Worm (Caenorhabditis elegans) whole organism, mixed stage, embryonic: ENCODE data around the gene C14C11.7.

Experiments used
- M03D4.4 ChIP-seq: sonication (generic microtip); optimal IDR thresholded peaks from 2 replicates; lab custom pipeline; 2017; ENCODE audit warnings: mild to moderate bottlenecking, missing genetic modification characterization, missing compliant biosample characterization
- bed-3 ChIP-seq: fragments of 200-800 bp; sonication (Bioruptor generic); optimal IDR thresholded peaks from 3 replicates; lab custom pipeline; 2018; ENCODE audit warnings: mild to moderate bottlenecking, missing genetic modification characterization, moderate library complexity, missing compliant biosample characterization
- blmp-1 ChIP-seq: fragments of 150-350 bp; optimal IDR thresholded peaks from 2 replicates; lab custom pipeline; 2014; ENCODE audit warnings: missing biosample characterization, missing genetic modification characterization
- ceh-39 ChIP-seq: fragments of 150-350 bp; optimal IDR thresholded peaks from 2 replicates; lab custom pipeline; 2014; ENCODE audit warnings: missing biosample characterization, missing genetic modification characterization
- ceh-43 ChIP-seq: fragments of 200-800 bp; sonication (Bioruptor generic); optimal IDR thresholded peaks from 2 replicates; lab custom pipeline; 2018; ENCODE audit warnings: mild to moderate bottlenecking, missing genetic modification characterization, moderate library complexity, missing compliant biosample characterization
- ceh-83 ChIP-seq: fragments of 200-800 bp; sonication (Bioruptor generic); optimal IDR thresholded peaks from 2 replicates; lab custom pipeline; 2018; ENCODE audit warnings: mild to moderate bottlenecking, missing genetic modification characterization, missing compliant biosample characterization
- ces-1 ChIP-seq: fragments of 150-350 bp; optimal IDR thresholded peaks from 2 replicates; lab custom pipeline; 2014; ENCODE audit warnings: missing biosample characterization, missing genetic modification reagents, missing genetic modification characterization
- cnd-1 ChIP-seq: fragments of 200-800 bp; sonication (Bioruptor generic); optimal IDR thresholded peaks from 2 replicates; lab custom pipeline; 2018; ENCODE audit warnings: mild to moderate bottlenecking, missing genetic modification characterization, missing compliant biosample characterization
- drap-1 ChIP-seq: fragments of 200-800 bp; sonication (Bioruptor generic); optimal IDR thresholded peaks from 3 replicates; lab custom pipeline; 2018; ENCODE audit warnings: mild to moderate bottlenecking, missing genetic modification characterization, missing compliant biosample characterization
- elt-1 ChIP-seq: sonication (generic microtip); optimal IDR thresholded peaks from 2 replicates; lab custom pipeline; 2017; ENCODE audit warnings: missing genetic modification characterization, mild to moderate bottlenecking, missing compliant biosample characterization, antibody characterized with exemption, moderate library complexity, borderline replicate concordance; ENCODE audit not compliant: insufficient read depth
- elt-3 ChIP-seq: fragments of 150-350 bp; optimal IDR thresholded peaks from 2 replicates; lab custom pipeline; 2014; ENCODE audit warnings: missing biosample characterization, missing genetic modification characterization
- flh-1 ChIP-seq: fragments of 200-800 bp; sonication (Bioruptor generic); optimal IDR thresholded peaks from 2 replicates; lab custom pipeline; 2018; ENCODE audit warnings: mild to moderate bottlenecking, missing genetic modification characterization, moderate library complexity, missing compliant biosample characterization
- hlh-1 ChIP-seq: fragments of 150-350 bp; optimal IDR thresholded peaks from 2 replicates; lab custom pipeline; 2014; ENCODE audit warnings: missing biosample characterization, missing genetic modification reagents, missing genetic modification characterization
- lin-13 ChIP-seq: fragments of 150-350 bp; optimal IDR thresholded peaks from 2 replicates; lab custom pipeline; 2014; ENCODE audit warnings: missing biosample characterization, missing genetic modification characterization
- lin-32 ChIP-seq: fragments of 200-800 bp; sonication (Bioruptor generic); optimal IDR thresholded peaks from 2 replicates; lab custom pipeline; 2018; ENCODE audit warnings: mild to moderate bottlenecking, missing genetic modification characterization, missing compliant biosample characterization
- lsy-2 ChIP-seq: fragments of 150-350 bp; optimal IDR thresholded peaks from 2 replicates; lab custom pipeline; 2014; ENCODE audit warnings: missing biosample characterization, missing genetic modification characterization
- mab-5 ChIP-seq: fragments of 150-350 bp; optimal IDR thresholded peaks from 2 replicates; lab custom pipeline; 2014; ENCODE audit warnings: missing biosample characterization, missing genetic modification characterization
- mep-1 ChIP-seq: fragments of 150-350 bp; optimal IDR thresholded peaks from 2 replicates; lab custom pipeline; 2017; ENCODE audit warnings: missing biosample characterization, missing genetic modification reagents, missing genetic modification characterization, inconsistent platforms
- mls-2 ChIP-seq: sonication (generic microtip); optimal IDR thresholded peaks from 2 replicates; lab custom pipeline; 2016; ENCODE audit warnings: mild to moderate bottlenecking, missing genetic modification characterization, moderate library complexity, missing compliant biosample characterization
- nhr-12 ChIP-seq: fragments of 150-350 bp; optimal IDR thresholded peaks from 2 replicates; lab custom pipeline; 2014; ENCODE audit warnings: missing biosample characterization, missing genetic modification characterization
- nhr-2 ChIP-seq: fragments of 150-350 bp; optimal IDR thresholded peaks from 2 replicates; lab custom pipeline; 2014; ENCODE audit warnings: missing biosample characterization, missing genetic modification characterization
- nhr-237 ChIP-seq: fragments of 150-350 bp; optimal IDR thresholded peaks from 2 replicates; lab custom pipeline; 2014; ENCODE audit warnings: missing biosample characterization, missing genetic modification characterization
- nhr-28 ChIP-seq: fragments of 150-350 bp; optimal IDR thresholded peaks from 2 replicates; lab custom pipeline; 2014; ENCODE audit warnings: missing biosample characterization, missing genetic modification characterization
- nhr-76 ChIP-seq: sonication (generic microtip); optimal IDR thresholded peaks from 2 replicates; lab custom pipeline; 2017; ENCODE audit warnings: missing biosample characterization, missing genetic modification characterization
- pha-4 ChIP-seq: fragments of 150-350 bp; optimal IDR thresholded peaks from 2 replicates; lab custom pipeline; 2018; ENCODE audit warnings: missing biosample characterization, missing genetic modification reagents, missing genetic modification characterization
- sem-2 ChIP-seq: fragments of 200-800 bp; sonication (Bioruptor generic); optimal IDR thresholded peaks from 2 replicates; lab custom pipeline; 2018; ENCODE audit warnings: mild to moderate bottlenecking, missing genetic modification characterization, missing compliant biosample characterization
- snpc-4 ChIP-seq: fragments of 150-350 bp; optimal IDR thresholded peaks from 2 replicates; lab custom pipeline; 2014; ENCODE audit warnings: missing biosample characterization, missing genetic modification characterization
- sptf-1 ChIP-seq: sonication (generic microtip); optimal IDR thresholded peaks from 2 replicates; lab custom pipeline; 2017; ENCODE audit warnings: mild to moderate bottlenecking, missing genetic modification characterization, moderate library complexity, missing compliant biosample characterization
- tbx-8 ChIP-seq: fragments of 200-800 bp; sonication (Bioruptor generic); optimal IDR thresholded peaks from 2 replicates; lab custom pipeline; 2018; ENCODE audit warnings: mild to moderate bottlenecking, missing genetic modification characterization, moderate library complexity, missing compliant biosample characterization
- unc-120 ChIP-seq: sonication (generic microtip); optimal IDR thresholded peaks from 2 replicates; lab custom pipeline; 2017; ENCODE audit warnings: missing genetic modification characterization, missing compliant biosample characterization; ENCODE audit not compliant: poor library complexity, severe bottlenecking
- unc-39 ChIP-seq: fragments of 150-350 bp; optimal IDR thresholded peaks from 2 replicates; lab custom pipeline; 2014; ENCODE audit warnings: missing biosample characterization, missing genetic modification characterization
- unc-62 ChIP-seq: fragments of 150-350 bp; optimal IDR thresholded peaks from 2 replicates; lab custom pipeline; 2014; ENCODE audit warnings: missing biosample characterization, missing genetic modification reagents, missing genetic modification characterization

Gene C14C11.7

ce11 chrV:5644171-5644570 lies 21.7 kb downstream of the C14C11.7 start, which contains the start of gene srx-117:
TSS of gene srx-117 (plus strand) at chrV:5644471.
- TF ChIP-seq nhr-237: no peak
- no peak for TF ChIP-seq mep-1 (tag; lab: Kevin White, UChicago)
- no peak for TF ChIP-seq cnd-1 (tag; lab: Kevin White, UChicago)
- TF ChIP-seq ces-1 (GFP tag; lab: Kevin White, UChicago): no peak
- no peak for TF ChIP-seq blmp-1 (tag; lab: Kevin White, UChicago)
- TF ChIP-seq elt-3: no peak
- TF ChIP-seq bed-3: no peak
- TF ChIP-seq nhr-12 (tag; lab: Kevin White, UChicago): no peak
- no peak for TF ChIP-seq ceh-39 (tag; lab: Kevin White, UChicago)
- no peak for TF ChIP-seq nhr-2 (tag; lab: Kevin White, UChicago)
- TF ChIP-seq ceh-83: no peak
- TF ChIP-seq mab-5 (tag; lab: Kevin White, UChicago): no peak
- TF ChIP-seq lin-13: no peak
- TF ChIP-seq unc-62 (GFP tag; lab: Kevin White, UChicago): no peak
- TF ChIP-seq unc-39 (tag; lab: Kevin White, UChicago): no peak
- no peak for TF ChIP-seq ceh-43 (GFP tag; lab: Kevin White, UChicago)
- no peak for TF ChIP-seq elt-1 (tag; lab: Kevin White, UChicago)

DNA sequence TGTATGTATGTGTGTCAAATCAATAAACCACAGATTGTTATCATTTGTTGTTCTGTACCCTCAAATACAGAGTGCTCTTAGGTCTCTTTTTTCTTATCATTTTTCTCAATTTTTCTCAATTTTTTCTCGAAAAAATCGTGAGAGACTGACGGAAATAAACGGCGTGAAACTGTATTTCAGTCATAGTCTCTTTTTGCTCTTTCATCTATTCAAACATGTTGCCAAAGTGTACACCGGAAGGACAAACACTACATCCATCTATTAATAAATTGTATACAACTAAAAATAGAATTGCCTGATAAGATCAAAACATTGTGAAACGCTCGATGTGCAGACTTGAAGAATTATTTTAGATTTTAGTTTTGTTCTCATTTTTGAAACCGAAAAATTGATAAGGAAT lies 31.4 kb downstream of the C14C11.7 start:
- no peak for TF ChIP-seq hlh-1 (tag; lab: Kevin White, UChicago)
- TF ChIP-seq tbx-8 (GFP tag; lab: Kevin White, UChicago): no peak
- TF ChIP-seq, all 35 proteins: peak for 0

ce11 chrV:5630792-5631191 lies 35.1 kb downstream of the C14C11.7 start, which contains the start of gene acy-4:
TSS of gene acy-4 (minus strand) at chrV:5630892.
- TF ChIP-seq mls-2 (tag; lab: Kevin White, UChicago) (no peak), nhr-2 (tag; lab: Kevin White, UChicago) (no peak), blmp-1 (tag; lab: Kevin White, UChicago) (no peak), nhr-28 (tag; lab: Kevin White, UChicago) (no peak), sptf-1 (no peak), elt-3 (no peak), sem-2 (GFP tag; lab: Kevin White, UChicago) (no peak), drap-1 (GFP tag; lab: Kevin White, UChicago) (no peak), ceh-43 (GFP tag; lab: Kevin White, UChicago) (no peak), lsy-2 (no peak), M03D4.4 (tag; lab: Kevin White, UChicago) (no peak), flh-1 (GFP tag; lab: Kevin White, UChicago) (no peak), mab-5 (tag; lab: Kevin White, UChicago) (no peak), nhr-237 (no peak), unc-39 (tag; lab: Kevin White, UChicago) (no peak), cnd-1 (tag; lab: Kevin White, UChicago) (no peak), tbx-8 (GFP tag; lab: Kevin White, UChicago) (no peak), lin-32 (GFP tag; lab: Kevin White, UChicago) (no peak), snpc-4 (tag; lab: Kevin White, UChicago) (no peak)

DNA sequence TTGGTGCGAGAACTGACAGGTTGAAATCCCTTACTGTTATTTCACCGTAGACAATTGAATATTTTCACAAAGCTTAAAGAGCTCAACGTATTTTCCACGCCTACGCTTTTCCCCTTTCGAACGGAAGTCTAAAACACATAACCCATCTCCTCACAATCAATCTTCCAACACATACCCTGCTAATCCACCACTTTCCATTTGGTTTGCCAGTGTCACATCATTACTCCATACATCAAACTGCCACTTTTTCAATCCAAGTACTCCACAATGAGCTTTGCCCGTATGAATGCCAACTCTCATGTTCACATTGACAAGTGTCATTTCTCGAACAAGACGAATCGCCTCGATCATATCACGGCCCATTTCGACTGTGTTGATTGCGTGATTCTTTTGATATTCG lies 37.9 kb downstream of the C14C11.7 start:
- TF ChIP-seq M03D4.4 (tag; lab: Kevin White, UChicago) (no peak), nhr-28 (tag; lab: Kevin White, UChicago) (no peak), snpc-4 (tag; lab: Kevin White, UChicago) (no peak), cnd-1 (tag; lab: Kevin White, UChicago) (no peak), tbx-8 (GFP tag; lab: Kevin White, UChicago) (no peak), pha-4 (tag; lab: Kevin White, UChicago) (no peak), ces-1 (GFP tag; lab: Kevin White, UChicago) (no peak), mep-1 (tag; lab: Kevin White, UChicago) (no peak)

DNA sequence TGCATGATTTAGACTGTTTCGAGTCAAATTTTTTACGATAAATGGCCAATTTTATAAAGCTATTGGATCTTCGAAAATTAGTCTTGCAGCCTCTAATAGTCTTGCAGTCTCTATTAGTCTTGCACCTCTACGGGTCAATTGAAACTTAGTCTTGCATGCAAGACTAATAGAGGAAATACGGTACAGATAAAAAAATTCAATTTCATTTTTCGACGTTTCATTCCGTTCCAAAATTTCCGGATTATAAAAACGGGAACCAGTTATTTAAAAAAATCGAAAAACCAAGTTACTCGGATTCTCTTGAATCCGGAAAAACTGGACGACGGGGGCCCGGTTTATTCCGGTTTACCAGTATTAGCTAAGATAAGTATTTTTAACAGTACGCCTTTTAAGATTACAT lies 44.5 kb downstream of the C14C11.7 start, which contains the start of gene M03E7.1:
Gene M03E7.1 (plus strand): TSS at position 301 of the 400 bp plus-strand sequence.
- TF ChIP-seq flh-1 (GFP tag; lab: Kevin White, UChicago) (no peak), nhr-76 (tag; lab: Kevin White, UChicago) (no peak), lin-32 (GFP tag; lab: Kevin White, UChicago) (no peak), unc-120 (tag; lab: Kevin White, UChicago) (no peak), ces-1 (GFP tag; lab: Kevin White, UChicago) (no peak), ceh-39 (tag; lab: Kevin White, UChicago) (no peak), mab-5 (tag; lab: Kevin White, UChicago) (no peak), bed-3 (no peak), drap-1 (GFP tag; lab: Kevin White, UChicago) (no peak), cnd-1 (tag; lab: Kevin White, UChicago) (no peak), lsy-2 (no peak), elt-1 (tag; lab: Kevin White, UChicago) (no peak), ceh-43 (GFP tag; lab: Kevin White, UChicago) (no peak), nhr-2 (tag; lab: Kevin White, UChicago) (no peak)
